Worm (Caenorhabditis elegans): ENCODE results near the gene attf-3.

DNA sequence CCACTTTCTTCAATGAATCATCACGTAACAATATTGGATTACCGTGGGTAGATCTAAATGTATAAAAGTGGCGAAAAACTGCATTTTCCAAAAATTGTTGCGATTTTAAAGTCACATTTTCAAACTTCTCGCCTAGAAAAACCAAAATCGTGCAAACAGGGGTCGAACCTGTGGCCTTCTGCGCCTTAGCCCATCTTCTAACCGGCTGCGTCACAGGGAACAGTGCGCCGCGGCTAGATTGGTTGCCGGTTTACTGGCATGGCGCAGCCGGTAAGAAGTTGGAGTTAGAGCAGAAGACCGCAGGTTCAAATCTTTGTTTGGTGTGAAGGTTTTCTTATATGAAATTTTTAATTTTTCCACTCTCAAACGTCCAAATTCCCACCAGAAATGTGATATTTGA is 37.1 kb downstream of the attf-3 start:
- no peak for TF ChIP-seq R02D3.7 (tag; optimal IDR thresholded peaks at IDR 0.05)
- TF ChIP-seq unc-39 (tag; optimal IDR thresholded peaks at IDR 0.05), result no peak
- no peak for TF ChIP-seq mbf-1 (tag; optimal IDR thresholded peaks at IDR 0.05)
- TF ChIP-seq ZK546.5 (tag; optimal IDR thresholded peaks at IDR 0.05), result no peak
- no peak for TF ChIP-seq lin-13 (GFP tag; optimal IDR thresholded peaks at IDR 0.05)
- TF ChIP-seq fos-1 (tag; optimal IDR thresholded peaks at IDR 0.05), result no peak
- TF ChIP-seq ztf-11 (tag; optimal IDR thresholded peaks at IDR 0.05), result no peak

Measured in whole organism, L2 larva.